Fruit fly (Drosophila melanogaster): ENCODE measurements around the gene CG33630.
A peak's percentile ranks its signal among the peaks of the same experiment; 100 is the strongest.

CG33630 gene

dm6 chr3R:10035765-10036164 is 26.7 kb upstream of the CG33630 start (continued):
- no peak for TF ChIP-seq nom (GFP tag; optimal IDR thresholded peaks at IDR 0.05)
- no peak for TF ChIP-seq fu2 (GFP tag; optimal IDR thresholded peaks at IDR 0.05)
- TF ChIP-seq ken (GFP tag; IDR thresholded peaks at IDR 0.05): no peak
- no peak for TF ChIP-seq CkIIα-i1 (GFP tag; IDR thresholded peaks at IDR 0.05)
- TF ChIP-seq vfl (GFP tag; optimal IDR thresholded peaks at IDR 0.05): no peak
- TF ChIP-seq CG2199 (GFP tag; IDR thresholded peaks at IDR 0.05): 0 out of 3 replicates have a peak, but pooled peaks have one; percentile 19
- peak; percentile 53 for TF ChIP-seq sd (tag; optimal IDR thresholded peaks at IDR 0.05)
- TF ChIP-seq HmgZ (tag; optimal IDR thresholded peaks at IDR 0.05): peak; percentile 1
- TF ChIP-seq Hand (GFP tag; optimal IDR thresholded peaks at IDR 0.05): no peak
- no peak for TF ChIP-seq Mrtf (GFP tag; IDR thresholded peaks at IDR 0.05)
- no peak for TF ChIP-seq CG9437 (GFP tag; optimal IDR thresholded peaks at IDR 0.05)
- TF ChIP-seq esg (GFP tag; conservative IDR thresholded peaks at IDR 0.05): no peak
- no peak for TF ChIP-seq gfzf (GFP tag; optimal IDR thresholded peaks at IDR 0.05)
- TF ChIP-seq lab (GFP tag; optimal IDR thresholded peaks at IDR 0.05): peak; percentile 74
- TF ChIP-seq CG18011 (GFP tag; optimal IDR thresholded peaks at IDR 0.05): no peak
- no peak for TF ChIP-seq gsb (GFP tag; IDR thresholded peaks at IDR 0.05)
- TF ChIP-seq HLH54F (GFP tag; optimal IDR thresholded peaks at IDR 0.05): no peak
- peak in 1 of 2 experiments; percentile 63 for TF ChIP-seq Eip74EF (GFP tag; optimal IDR thresholded peaks at IDR 0.05)
- no peak for TF ChIP-seq kni (GFP tag; optimal IDR thresholded peaks at IDR 0.05)
- no peak for TF ChIP-seq CG10209 (GFP tag; optimal IDR thresholded peaks at IDR 0.05)
- peak; percentile 68 for TF ChIP-seq Hey (tag; optimal IDR thresholded peaks at IDR 0.05)
- TF ChIP-seq CG7556 (GFP tag; optimal IDR thresholded peaks at IDR 0.05): no peak
- TF ChIP-seq insv (GFP tag; optimal IDR thresholded peaks at IDR 0.05): no peak
- TF ChIP-seq CG6689 (GFP tag; IDR thresholded peaks at IDR 0.05): no peak
- TF ChIP-seq CG5180 (GFP tag; optimal IDR thresholded peaks at IDR 0.05): no peak
- TF ChIP-seq Oli (tag; optimal IDR thresholded peaks at IDR 0.05): no peak
- TF ChIP-seq mirr (GFP tag; optimal IDR thresholded peaks at IDR 0.05): peak; percentile 95
- no peak for TF ChIP-seq Asciz (GFP tag; optimal IDR thresholded peaks at IDR 0.05)
- peak; percentile 67 for TF ChIP-seq CG34376 (GFP tag; optimal IDR thresholded peaks at IDR 0.05)
- peak; percentile 90 for TF ChIP-seq sug (tag; optimal IDR thresholded peaks at IDR 0.05)
- no peak for TF ChIP-seq mld (GFP tag; IDR thresholded peaks at IDR 0.05; ENCODE audit: partially characterized antibody)
- no peak for TF ChIP-seq CG9817 (tag; optimal IDR thresholded peaks at IDR 0.05)
- peak; percentile 93 for TF ChIP-seq grn (GFP tag; optimal IDR thresholded peaks at IDR 0.05)
- TF ChIP-seq cwo (GFP tag; optimal IDR thresholded peaks at IDR 0.05): peak; percentile 58
- TF ChIP-seq Gsc (GFP tag; IDR thresholded peaks at IDR 0.05): no peak
- no peak for TF ChIP-seq sens (GFP tag)
- TF ChIP-seq CG10543 (GFP tag; optimal IDR thresholded peaks at IDR 0.05): peak; percentile 36
- no peak for TF ChIP-seq sima (GFP tag; optimal IDR thresholded peaks at IDR 0.05)
- no peak for TF ChIP-seq CG12942 (GFP tag; optimal IDR thresholded peaks at IDR 0.05)
- no peak for TF ChIP-seq CG8359 (GFP tag; optimal IDR thresholded peaks at IDR 0.05; ENCODE audit: borderline replicate concordance)
- no peak for TF ChIP-seq CG14860 (GFP tag; IDR thresholded peaks at IDR 0.05; ENCODE audit: partially characterized antibody)
- no peak for TF ChIP-seq CG9727 (GFP tag; optimal IDR thresholded peaks at IDR 0.05)
- TF ChIP-seq Dad (GFP tag; optimal IDR thresholded peaks at IDR 0.05): no peak
- no peak for TF ChIP-seq zfh1 (GFP tag; IDR thresholded peaks at IDR 0.05)
- no peak for TF ChIP-seq klu (GFP tag; IDR thresholded peaks at IDR 0.05)
- no peak for TF ChIP-seq jumu (GFP tag; optimal IDR thresholded peaks at IDR 0.05)
- no peak for TF ChIP-seq Doc2 (GFP tag; IDR thresholded peaks at IDR 0.05)
- TF ChIP-seq zen2 (GFP tag; IDR thresholded peaks at IDR 0.05; ENCODE audit: partially characterized antibody): no peak
- TF ChIP-seq Vsx1 (GFP tag; optimal IDR thresholded peaks at IDR 0.05): peak; percentile 37
- TF ChIP-seq exex (tag; optimal IDR thresholded peaks at IDR 0.05): peak; percentile 97

Data from whole organism, embryonic.